Fruit fly (Drosophila melanogaster) whole organism, prepupa: ENCODE measurements around the gene Best4.

ENCODE experiments used
- CG10631 ChIP-seq: fragments of 200-800 bp; sonication (Bioruptor generic); optimal IDR thresholded peaks from 2 replicates; lab custom pipeline; 2016; ENCODE audit warnings: missing biosample characterization, missing genetic modification characterization
- CG10669 ChIP-seq: fragments of 200-800 bp; sonication (Bioruptor generic); optimal IDR thresholded peaks from 3 replicates; lab custom pipeline; 2018; ENCODE audit warnings: missing biosample characterization, mild to moderate bottlenecking, missing genetic modification characterization, moderate library complexity
- CG11762 ChIP-seq: fragments of 200-800 bp; sonication (Bioruptor generic); optimal IDR thresholded peaks from 3 replicates; lab custom pipeline; 2016; ENCODE audit warnings: missing biosample characterization, missing genetic modification characterization; ENCODE audit not compliant: insufficient read depth
- CG15336 ChIP-seq: fragments of 200-800 bp; sonication (Bioruptor generic); IDR thresholded peaks from 2 replicates; pipeline ENCODE4 v1.3.6; 2022; ENCODE audit warnings: missing biosample characterization, missing genetic modification characterization
- CG3032 ChIP-seq: fragments of 200-800 bp; optimal IDR thresholded peaks from 2 replicates; lab custom pipeline; 2019; ENCODE audit warnings: missing biosample characterization, mild to moderate bottlenecking, missing genetic modification characterization, moderate library complexity
- CG31627 ChIP-seq: fragments of 200-800 bp; sonication (Bioruptor generic); optimal IDR thresholded peaks from 3 replicates; lab custom pipeline; 2016; ENCODE audit warnings: missing biosample characterization, missing genetic modification characterization
- CG32006 ChIP-seq: fragments of 200-800 bp; sonication (Bioruptor generic); optimal IDR thresholded peaks from 3 replicates; lab custom pipeline; 2017; ENCODE audit warnings: missing biosample characterization, mild to moderate bottlenecking, missing genetic modification characterization
- CG34406 ChIP-seq: fragments of 200-800 bp; sonication (Bioruptor generic); optimal IDR thresholded peaks from 3 replicates; lab custom pipeline; 2016; ENCODE audit warnings: missing biosample characterization, missing genetic modification characterization
- CG6276 ChIP-seq: fragments of 200-800 bp; sonication (Bioruptor generic); optimal IDR thresholded peaks from 2 replicates; lab custom pipeline; 2017; ENCODE audit warnings: missing biosample characterization, mild to moderate bottlenecking, missing genetic modification characterization
- CG6792 ChIP-seq: fragments of 200-800 bp; sonication (Bioruptor generic); optimal IDR thresholded peaks from 3 replicates; lab custom pipeline; 2016; ENCODE audit warnings: missing biosample characterization, missing genetic modification characterization
- CG8319 ChIP-seq: fragments of 200-800 bp; sonication (Bioruptor generic); optimal IDR thresholded peaks from 3 replicates; lab custom pipeline; 2016; ENCODE audit warnings: missing biosample characterization, missing genetic modification characterization
- CG8632 ChIP-seq: fragments of 200-800 bp; sonication (Bioruptor generic); optimal IDR thresholded peaks from 3 replicates; lab custom pipeline; 2016; ENCODE audit warnings: missing biosample characterization, missing genetic modification characterization
- Eip78C ChIP-seq: fragments of 200-800 bp; sonication (Bioruptor generic); peaks from one replicate; lab custom pipeline; 2016; ENCODE audit warnings: missing biosample characterization, missing genetic modification characterization
- Eip93F ChIP-seq: fragments of 200-800 bp; sonication (Bioruptor generic); optimal IDR thresholded peaks from 2 replicates; lab custom pipeline; 2016; ENCODE audit warnings: missing biosample characterization, mild to moderate bottlenecking, missing genetic modification characterization
- Hr38 ChIP-seq: sonication (Bioruptor generic); optimal IDR thresholded peaks from 2 replicates; lab custom pipeline; 2016; ENCODE audit warnings: missing biosample characterization, missing genetic modification characterization
- Hr39 ChIP-seq: fragments of 200-800 bp; sonication (Bioruptor generic); optimal IDR thresholded peaks from 2 replicates; lab custom pipeline; 2016; ENCODE audit warnings: missing biosample characterization, missing genetic modification characterization
- OdsH ChIP-seq: fragments of 200-800 bp; sonication (Bioruptor generic); optimal IDR thresholded peaks from 3 replicates; lab custom pipeline; 2016; ENCODE audit warnings: missing biosample characterization, missing genetic modification characterization
- Sox15 ChIP-seq: fragments of 200-800 bp; sonication (Bioruptor generic); optimal IDR thresholded peaks from 3 replicates; lab custom pipeline; 2016; ENCODE audit warnings: missing biosample characterization, missing genetic modification characterization
- cyc ChIP-seq: fragments of 200-800 bp; sonication (Bioruptor generic); optimal IDR thresholded peaks from 3 replicates; lab custom pipeline; 2016; ENCODE audit warnings: missing biosample characterization, missing genetic modification characterization
- dac ChIP-seq: fragments of 200-800 bp; sonication (Bioruptor generic); optimal IDR thresholded peaks from 2 replicates; lab custom pipeline; 2017; ENCODE audit warnings: missing biosample characterization, mild to moderate bottlenecking, missing genetic modification characterization
- dsx ChIP-seq: fragments of 200-800 bp; optimal IDR thresholded peaks from 3 replicates; lab custom pipeline; 2019; ENCODE audit warnings: missing biosample characterization, mild to moderate bottlenecking, missing genetic modification characterization, moderate library complexity; ENCODE audit not compliant: poor library complexity, severe bottlenecking
- esn ChIP-seq: fragments of 200-800 bp; sonication (Bioruptor generic); optimal IDR thresholded peaks from 2 replicates; lab custom pipeline; 2016; ENCODE audit warnings: missing biosample characterization, mild to moderate bottlenecking, missing genetic modification characterization, moderate library complexity
- fd59A ChIP-seq: fragments of 200-800 bp; sonication (Bioruptor generic); optimal IDR thresholded peaks from 2 replicates; lab custom pipeline; 2017; ENCODE audit warnings: missing biosample characterization, mild to moderate bottlenecking, missing genetic modification characterization, missing genetic modification reagents
- fd85E ChIP-seq: fragments of 200-800 bp; sonication (Bioruptor generic); optimal IDR thresholded peaks from 3 replicates; lab custom pipeline; 2016; ENCODE audit warnings: missing biosample characterization, missing genetic modification characterization
- lz ChIP-seq: fragments of 200-800 bp; sonication (Bioruptor generic); optimal IDR thresholded peaks from 3 replicates; lab custom pipeline; 2016; ENCODE audit warnings: missing biosample characterization, missing genetic modification characterization
- salr ChIP-seq, 2 experiments: fragments of 200-800 bp; sonication (Bioruptor generic); optimal IDR thresholded peaks; 3 replicates each; lab custom pipeline; 2016 to 2018; ENCODE audit warnings: missing biosample characterization in 2 of 2, missing genetic modification characterization in 2 of 2, mild to moderate bottlenecking in 1 of 2
- spab ChIP-seq: fragments of 200-800 bp; sonication (Bioruptor generic); optimal IDR thresholded peaks from 2 replicates; lab custom pipeline; 2017; ENCODE audit warnings: missing biosample characterization, mild to moderate bottlenecking, missing genetic modification characterization, missing genetic modification reagents
- svp ChIP-seq: fragments of 200-800 bp; sonication (Bioruptor generic); peaks from one replicate; lab custom pipeline; 2016; ENCODE audit warnings: missing biosample characterization, missing genetic modification characterization

Gene Best4

DNA sequence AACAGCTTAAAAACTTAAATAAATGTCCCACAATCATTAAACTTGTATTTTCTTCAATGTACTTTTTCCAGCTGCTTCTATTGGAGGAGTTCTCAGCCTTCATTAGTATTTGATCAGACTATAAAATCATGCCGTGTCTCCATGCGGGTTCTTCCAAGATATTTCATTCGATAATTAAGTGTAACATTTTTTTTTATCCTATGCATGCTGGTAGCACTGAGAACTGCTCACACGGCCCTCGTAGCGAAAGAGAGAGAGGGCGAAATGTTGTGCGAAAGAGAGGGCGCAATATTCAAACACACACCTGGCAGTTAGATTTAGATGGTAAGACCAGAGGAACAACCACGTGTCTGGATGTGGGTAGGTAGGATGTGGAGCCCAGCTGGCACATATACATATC lies 26.7 kb downstream of the Best4 start:
- no peak for TF ChIP-seq CG8319 (GFP tag; lab: Kevin White, UChicago)
- TF ChIP-seq CG6276 (GFP tag; lab: Kevin White, UChicago): no peak
- no peak for TF ChIP-seq CG8632 (GFP tag; lab: Kevin White, UChicago)
- TF ChIP-seq CG3032 (tag; lab: Kevin White, UChicago): no peak
- no peak for TF ChIP-seq Hr39
- no peak for TF ChIP-seq fd59A (GFP tag; lab: Kevin White, UChicago)
- TF ChIP-seq Sox15 (GFP tag; lab: Kevin White, UChicago): no peak
- TF ChIP-seq CG6792 (GFP tag; lab: Kevin White, UChicago): no peak
- no peak for TF ChIP-seq CG10669 (GFP tag; lab: Kevin White, UChicago)

DNA sequence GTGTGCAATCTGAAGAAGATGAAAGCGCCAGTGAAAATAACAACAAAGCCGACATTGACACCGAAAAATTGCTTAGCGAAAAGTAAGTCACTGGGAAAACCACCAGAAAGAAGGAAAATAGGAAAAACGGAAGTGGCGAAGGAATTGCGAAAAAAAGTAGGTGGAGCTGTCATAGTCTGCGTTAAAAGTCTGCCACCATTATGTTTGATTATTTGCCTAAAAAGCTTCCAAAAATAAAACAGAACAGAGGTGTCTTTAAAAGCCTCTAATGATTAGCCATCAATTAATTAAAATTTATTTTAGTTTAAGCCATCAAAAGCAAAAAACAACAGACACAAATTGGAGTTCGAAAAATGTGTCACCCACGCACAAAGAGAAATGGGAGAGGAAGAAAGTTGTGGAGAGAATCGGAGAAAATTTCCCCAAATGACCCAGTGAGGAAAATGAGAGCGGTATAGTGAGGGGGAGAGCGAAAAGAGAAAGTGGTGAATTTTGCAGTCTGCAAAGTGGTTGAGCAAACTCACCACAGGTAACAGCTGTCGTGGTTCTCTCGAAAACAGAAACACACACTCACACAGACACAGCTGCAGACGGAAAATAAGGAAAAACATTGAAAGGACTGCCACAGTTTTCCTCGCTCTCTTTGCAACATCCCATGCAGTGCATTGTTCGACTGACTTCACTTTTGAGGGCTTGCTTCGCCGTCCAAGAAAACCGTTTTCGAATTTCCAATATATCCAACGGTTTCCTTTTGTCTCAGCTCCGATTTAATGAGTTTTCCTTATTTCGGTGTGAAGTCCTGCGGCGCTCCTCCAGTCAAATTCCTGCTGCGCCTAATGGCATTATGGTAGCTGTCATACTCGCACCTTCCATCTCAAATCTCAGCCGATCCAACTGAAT lies 30.8 kb downstream of the Best4 start:
- TF ChIP-seq CG6792 (GFP tag; lab: Kevin White, UChicago) (no peak), fd59A (GFP tag; lab: Kevin White, UChicago) (no peak), Hr38 (GFP tag; lab: Kevin White, UChicago) (no peak), salr (GFP tag; optimal IDR thresholded peaks at IDR 0.05; lab: Kevin White, UChicago) (no peak), dsx (GFP tag; lab: Kevin White, UChicago) (no peak), Eip93F (GFP tag; lab: Kevin White, UChicago) (no peak), dac (GFP tag; lab: Kevin White, UChicago) (no peak)

DNA sequence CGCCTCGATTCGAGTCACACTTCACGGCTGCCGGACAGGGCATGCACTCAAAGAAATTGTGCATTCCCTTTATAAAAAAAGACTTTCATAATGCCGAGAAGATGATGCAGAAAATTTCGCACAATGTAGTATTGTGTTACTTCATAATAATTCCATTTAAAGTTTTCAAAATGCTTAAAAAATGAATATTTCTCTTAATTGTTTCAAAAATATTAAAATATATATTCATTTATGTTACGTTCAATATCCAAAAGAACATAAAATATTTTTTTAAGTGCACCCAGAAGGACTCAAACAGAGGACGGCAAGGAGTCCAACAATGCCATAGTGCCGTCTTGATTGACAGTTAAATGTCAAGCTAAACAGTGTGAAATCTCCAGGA lies 31.4 kb downstream of the Best4 start:
- peak; percentile 41 for TF ChIP-seq svp (GFP tag; lab: Kevin White, UChicago)
- no peak for TF ChIP-seq Eip78C (GFP tag; lab: Kevin White, UChicago)

DNA sequence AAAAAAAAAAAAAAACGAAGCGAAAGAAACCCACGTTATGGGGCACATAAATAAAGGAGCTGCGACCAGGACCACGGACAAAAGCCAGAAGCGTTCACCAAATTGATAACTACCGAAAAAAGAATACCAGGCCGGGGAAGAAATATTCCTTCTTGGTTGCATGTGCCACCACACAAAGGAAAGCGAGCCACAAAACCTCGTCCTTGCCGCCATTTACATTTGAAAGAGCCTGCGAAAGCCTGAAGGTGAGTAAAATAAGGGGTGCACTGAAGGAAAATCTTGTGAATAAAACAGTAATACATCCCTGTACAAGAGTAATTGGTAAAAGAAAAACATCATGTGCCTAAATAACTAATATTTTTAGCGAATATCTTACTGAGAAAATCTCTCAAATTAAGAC lies 35.9 kb downstream of the Best4 start:
- no peak for TF ChIP-seq dsx (GFP tag; lab: Kevin White, UChicago)
- TF ChIP-seq CG10669 (GFP tag; lab: Kevin White, UChicago): no peak
- TF ChIP-seq OdsH (GFP tag; lab: Kevin White, UChicago): no peak
- TF ChIP-seq svp (GFP tag; lab: Kevin White, UChicago): no peak
- TF ChIP-seq CG15336 (GFP tag; lab: Robert Waterston, UW): no peak
- TF ChIP-seq CG10631 (GFP tag; lab: Kevin White, UChicago): no peak
- TF ChIP-seq dac (GFP tag; lab: Kevin White, UChicago): no peak
- TF ChIP-seq esn (GFP tag; lab: Kevin White, UChicago): no peak
- TF ChIP-seq Sox15 (GFP tag; lab: Kevin White, UChicago): no peak
- TF ChIP-seq spab: no peak
- TF ChIP-seq CG11762 (GFP tag; lab: Kevin White, UChicago): no peak
- TF ChIP-seq Eip93F (GFP tag; lab: Kevin White, UChicago): no peak
- TF ChIP-seq CG31627: no peak

DNA sequence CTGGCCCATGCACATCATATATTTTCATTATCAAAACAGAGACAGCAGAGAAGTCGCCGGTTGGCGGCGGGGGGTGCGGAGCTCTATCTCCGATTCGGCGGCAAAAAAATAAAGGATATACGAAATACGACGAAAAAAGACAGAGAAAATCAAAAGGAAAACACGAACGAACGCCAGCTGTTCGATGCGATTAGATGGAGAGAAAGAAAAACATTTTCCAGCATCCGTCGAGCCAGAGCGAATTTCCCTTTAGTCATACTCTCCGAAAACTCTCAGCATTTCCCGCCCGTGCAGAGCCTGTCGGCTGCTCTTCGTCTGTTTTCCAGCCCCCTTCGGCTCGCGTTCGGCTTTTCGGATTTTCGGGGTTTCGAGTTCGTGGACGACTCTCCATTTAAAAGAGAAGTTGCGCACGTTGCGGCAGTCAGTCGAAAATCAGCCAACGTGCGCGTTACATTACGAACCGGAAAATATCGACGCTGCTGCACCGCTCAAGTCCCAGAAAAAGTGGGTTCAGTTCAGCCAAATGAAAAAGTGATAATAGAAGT lies 37.6 kb downstream of the Best4 start, which contains the start of gene Toll-6:
Gene Toll-6 (plus strand): TSS at position 416 of the 545 bp plus-strand sequence.
- TF ChIP-seq CG8632 (GFP tag; lab: Kevin White, UChicago) (no peak), OdsH (GFP tag; lab: Kevin White, UChicago) (no peak), fd85E (GFP tag; lab: Kevin White, UChicago) (no peak), fd59A (GFP tag; lab: Kevin White, UChicago) (no peak), CG11762 (GFP tag; lab: Kevin White, UChicago) (no peak), CG6276 (GFP tag; lab: Kevin White, UChicago) (no peak), CG34406 (GFP tag; lab: Kevin White, UChicago) (no peak), lz (GFP tag; lab: Kevin White, UChicago) (no peak), CG32006 (GFP tag; lab: Kevin White, UChicago) (no peak), cyc (GFP tag; lab: Kevin White, UChicago) (no peak)
